Fruit fly (Drosophila melanogaster): Measurements from ENCODE around the gene CG5653.
A peak's percentile ranks its signal among the peaks of the same experiment; 100 is the strongest.

CG5653 gene

DNA sequence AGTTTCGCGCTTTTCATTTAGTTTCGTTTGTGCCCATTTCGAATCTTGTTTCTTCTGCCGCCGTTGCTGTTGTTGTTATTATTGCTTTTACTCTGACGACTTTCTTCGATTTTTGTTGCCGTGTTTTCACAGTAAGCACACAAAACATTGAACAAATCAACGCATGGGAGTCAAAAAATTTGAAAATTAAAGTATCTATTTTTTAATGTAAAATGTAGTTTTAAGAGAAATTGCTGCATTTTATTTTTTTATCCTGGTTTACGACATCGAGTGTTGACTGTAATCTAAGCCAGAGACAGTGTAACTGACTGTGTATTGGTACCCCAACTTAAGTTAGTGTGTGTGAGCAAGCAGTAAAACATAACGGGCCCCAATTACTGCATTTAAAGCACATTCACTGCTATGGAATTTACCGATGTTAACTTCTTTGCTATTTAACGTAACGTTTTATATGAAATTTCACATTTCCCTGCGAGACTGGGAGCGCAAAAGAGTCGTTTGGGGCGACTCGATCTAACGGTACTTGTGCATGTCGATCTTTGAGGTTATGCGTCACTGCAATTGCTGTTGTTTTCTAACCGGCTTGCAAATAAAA is 30.1 kb upstream of the CG5653 start (continued):
- peak; percentile 59 for TF ChIP-seq Blimp-1 (GFP tag; optimal IDR thresholded peaks at IDR 0.05)
- no peak for TF ChIP-seq ss (GFP tag; optimal IDR thresholded peaks at IDR 0.05)
- peak; percentile 97 for TF ChIP-seq Eip78C (GFP tag)
- peak; percentile 70 for TF ChIP-seq Eip93F (GFP tag; optimal IDR thresholded peaks at IDR 0.05)
- peak; percentile 91 for TF ChIP-seq pdm3 (GFP tag; optimal IDR thresholded peaks at IDR 0.05)
- peak; percentile 75 for TF ChIP-seq Hr38 (GFP tag; optimal IDR thresholded peaks at IDR 0.05)
- TF ChIP-seq achi (GFP tag; optimal IDR thresholded peaks at IDR 0.05): peak; percentile 87
- no peak for TF ChIP-seq Smox (GFP tag; optimal IDR thresholded peaks at IDR 0.05)
- TF ChIP-seq Hr39 (GFP tag; optimal IDR thresholded peaks at IDR 0.05): peak; percentile 90

DNA sequence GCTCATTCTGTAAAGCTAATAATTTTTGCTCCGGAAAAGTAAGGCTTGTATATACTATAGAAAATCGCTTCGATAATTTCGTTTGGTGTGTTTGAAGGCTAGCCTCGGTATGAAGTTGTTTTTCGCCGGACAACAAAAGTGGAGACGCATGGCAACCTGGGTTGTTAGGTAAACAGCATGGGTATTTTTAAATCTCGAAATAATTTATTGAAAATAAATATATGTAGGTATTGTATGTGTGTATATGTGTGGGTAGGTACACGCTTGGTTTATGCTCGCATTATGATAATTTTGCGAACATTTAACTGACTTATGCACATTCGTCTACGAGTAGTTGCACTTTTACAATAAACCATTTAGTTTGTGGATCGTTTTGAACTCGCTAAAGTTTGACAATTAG is 24.0 kb upstream of the CG5653 start, which contains the start of gene CG5280:
TSS of gene CG5280 (minus strand) at position 101 of the 400 bp plus-strand sequence.
- TF ChIP-seq Smox (GFP tag; optimal IDR thresholded peaks at IDR 0.05) (no peak), CG11762 (GFP tag; optimal IDR thresholded peaks at IDR 0.05; ENCODE audit: insufficient read depth) (no peak), CG6808 (GFP tag; optimal IDR thresholded peaks at IDR 0.05) (no peak), esn (GFP tag; optimal IDR thresholded peaks at IDR 0.05) (no peak), net (GFP tag; optimal IDR thresholded peaks at IDR 0.05) (no peak), dsx (GFP tag; optimal IDR thresholded peaks at IDR 0.05; ENCODE audit: poor library complexity, severe bottlenecking) (no peak), vri (GFP tag; optimal IDR thresholded peaks at IDR 0.05) (no peak), fkh (GFP tag; optimal IDR thresholded peaks at IDR 0.05) (no peak), Ets96B (tag; optimal IDR thresholded peaks at IDR 0.05) (no peak), CG1621 (tag; optimal IDR thresholded peaks at IDR 0.05) (no peak), topi (GFP tag; optimal IDR thresholded peaks at IDR 0.05) (no peak), CG7368 (GFP tag; optimal IDR thresholded peaks at IDR 0.05) (no peak), Hr38 (GFP tag; optimal IDR thresholded peaks at IDR 0.05) (no peak), pdm3 (GFP tag; optimal IDR thresholded peaks at IDR 0.05) (no peak), CG6854 (GFP tag; optimal IDR thresholded peaks at IDR 0.05) (no peak), Met (GFP tag; optimal IDR thresholded peaks at IDR 0.05) (no peak), CG6276 (GFP tag; optimal IDR thresholded peaks at IDR 0.05) (no peak)

DNA sequence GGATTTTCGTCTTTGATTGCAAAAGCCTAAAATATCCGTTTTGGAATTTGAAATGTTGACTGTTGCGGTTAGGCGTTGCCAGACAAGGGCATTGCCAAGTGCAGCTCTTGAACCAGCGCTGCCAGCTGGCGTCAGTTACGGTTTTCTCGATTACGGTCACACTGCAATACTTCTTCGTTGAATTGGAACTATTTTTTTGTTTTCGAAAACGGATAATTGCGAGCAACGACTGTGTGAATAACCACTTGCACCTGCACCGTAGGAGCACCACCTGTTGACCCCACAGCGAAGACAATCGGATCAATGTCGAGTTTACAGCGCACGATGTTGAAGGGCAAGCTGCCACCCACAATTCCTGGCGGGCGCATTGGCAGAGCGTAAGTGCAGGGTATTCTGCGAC is 20.4 kb upstream of the CG5653 start, which contains the start of gene CG5068:
TSS of gene CG5068 (plus strand) at position 129 of the 400 bp plus-strand sequence.
- TF ChIP-seq OdsH (GFP tag; optimal IDR thresholded peaks at IDR 0.05): no peak
- TF ChIP-seq svp (GFP tag): no peak
- TF ChIP-seq Eip75B (GFP tag; optimal IDR thresholded peaks at IDR 0.05): no peak
- TF ChIP-seq lz (GFP tag; optimal IDR thresholded peaks at IDR 0.05): no peak
- TF ChIP-seq salr (GFP tag; optimal IDR thresholded peaks at IDR 0.05): no peak
- TF ChIP-seq fkh (GFP tag; optimal IDR thresholded peaks at IDR 0.05): peak; percentile 13

DNA sequence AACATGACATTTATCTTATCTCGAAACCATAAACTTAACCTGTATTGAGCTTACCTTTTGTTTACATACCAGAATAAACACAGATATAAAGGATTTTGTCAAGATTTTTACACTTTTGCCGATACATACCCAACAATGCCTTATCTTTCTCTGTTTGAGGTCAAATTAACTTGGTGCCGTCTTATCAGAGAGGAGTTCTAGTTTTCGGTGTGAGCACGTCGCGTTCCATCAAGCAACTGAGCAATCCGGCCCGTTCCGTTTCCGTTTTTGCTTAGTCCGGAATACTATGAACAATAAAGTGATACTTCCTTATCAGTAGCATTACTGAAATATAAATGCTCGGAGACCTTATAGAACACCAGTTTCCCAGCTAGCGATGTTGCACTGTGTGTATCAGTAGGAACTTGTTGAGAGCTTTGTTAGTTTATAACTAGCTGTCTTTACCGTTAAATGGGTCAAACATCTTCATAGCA is 19.7 kb upstream of the CG5653 start, which contains the start of gene Galk:
TSS of gene Galk (minus strand) at position 244 of the 473 bp plus-strand sequence.
- TF ChIP-seq fkh (GFP tag; optimal IDR thresholded peaks at IDR 0.05): peak; percentile 78
- 0 out of 2 replicates have a peak, but pooled peaks have one; percentile 32 for TF ChIP-seq CG11294 (GFP tag; IDR thresholded peaks at IDR 0.05)
- no peak for TF ChIP-seq Ets96B (tag; optimal IDR thresholded peaks at IDR 0.05)
- no peak for TF ChIP-seq Gug (GFP tag; IDR thresholded peaks at IDR 0.05)
- no peak for TF ChIP-seq CG8119 (GFP tag; IDR thresholded peaks at IDR 0.05)
- no peak for TF ChIP-seq CG1621 (tag; optimal IDR thresholded peaks at IDR 0.05)
- 0 out of 3 replicates have a peak, but pooled peaks have one; percentile 24 for TF ChIP-seq CG6163 (GFP tag; IDR thresholded peaks at IDR 0.05)
- TF ChIP-seq CG15336 (GFP tag; IDR thresholded peaks at IDR 0.05): 0 out of 2 replicates have a peak, but pooled peaks have one; percentile 14

All from whole organism, prepupa.